Worm (Caenorhabditis elegans) whole organism, young adult: Measurements from ENCODE around the gene F34H10.5.

ENCODE experiments used
- B0019.2 ChIP-seq: fragments of 200-800 bp; sonication (Bioruptor generic); conservative IDR thresholded peaks from 2 replicates; pipeline ENCODE4 v1.3.6; 2022; ENCODE audit warnings: missing genetic modification reagents, missing genetic modification characterization, missing compliant biosample characterization
- B0035.1 ChIP-seq: sonication (generic microtip); optimal IDR thresholded peaks from 2 replicates; lab custom pipeline; 2016; ENCODE audit warnings: missing genetic modification characterization, mild to moderate bottlenecking, missing compliant biosample characterization, missing genotype, missing genetic modification reagents
- B0261.1 ChIP-seq: sonication (generic microtip); optimal IDR thresholded peaks from 2 replicates; lab custom pipeline; 2016; ENCODE audit warnings: mild to moderate bottlenecking, missing genetic modification characterization, moderate library complexity, missing compliant biosample characterization
- C17E4.6 ChIP-seq: fragments of 200-800 bp; sonication (Bioruptor generic); IDR thresholded peaks from 2 replicates; pipeline ENCODE4 v1.3.6; 2022; ENCODE audit warnings: missing genetic modification reagents, missing genetic modification characterization, missing compliant biosample characterization
- D2030.7 ChIP-seq: fragments of 200-800 bp; sonication (Bioruptor generic); IDR thresholded peaks from 2 replicates; pipeline ENCODE4 v1.3.6; 2022; ENCODE audit warnings: missing genetic modification reagents, missing genetic modification characterization, missing compliant biosample characterization
- F37B4.10 ChIP-seq: fragments of 200-800 bp; sonication (Bioruptor generic); IDR thresholded peaks from 2 replicates; pipeline ENCODE4 v1.3.6; 2022; ENCODE audit warnings: missing genetic modification characterization, missing compliant biosample characterization
- F52B5.7 ChIP-seq: sonication (generic microtip); optimal IDR thresholded peaks from 2 replicates; lab custom pipeline; 2016; ENCODE audit warnings: mild to moderate bottlenecking, missing genetic modification characterization, missing compliant biosample characterization
- T26A5.8 ChIP-seq: sonication (generic microtip); optimal IDR thresholded peaks from 2 replicates; lab custom pipeline; 2016; ENCODE audit warnings: missing genetic modification characterization, missing compliant biosample characterization
- Y53F4B.3 ChIP-seq: fragments of 200-800 bp; sonication (Bioruptor generic); IDR thresholded peaks from 2 replicates; pipeline ENCODE4 v1.3.6; 2022; ENCODE audit warnings: missing genetic modification reagents, missing genetic modification characterization, missing compliant biosample characterization
- Y56A3A.18 ChIP-seq: fragments of 200-800 bp; sonication (Bioruptor generic); IDR thresholded peaks from 2 replicates; pipeline ENCODE4 v1.3.6; 2022; ENCODE audit warnings: missing genetic modification reagents, missing genetic modification characterization, missing compliant biosample characterization
- Y79H2A.3 ChIP-seq: fragments of 200-800 bp; sonication (Bioruptor generic); conservative IDR thresholded peaks from 2 replicates; pipeline ENCODE4 v1.3.6; 2022; ENCODE audit warnings: missing genetic modification reagents, missing genetic modification characterization, missing compliant biosample characterization
- ZK185.1 ChIP-seq: sonication (generic microtip); optimal IDR thresholded peaks from 2 replicates; lab custom pipeline; 2016; ENCODE audit warnings: mild to moderate bottlenecking, missing genetic modification characterization, missing compliant biosample characterization; ENCODE audit not compliant: poor library complexity, severe bottlenecking
- ama-1 ChIP-seq, 3 experiments: fragments of 150-350 bp in 1 of 3; sonication (generic microtip) in 2 of 3; optimal IDR thresholded peaks; 2 replicates each; lab custom pipeline; 2014 to 2018; ENCODE audit warnings: missing biosample characterization in 2 of 3, missing genetic modification characterization in 2 of 3, missing genetic modification reagents in 2 of 3
- aptf-2 ChIP-seq: fragments of 200-800 bp; sonication (Bioruptor generic); conservative IDR thresholded peaks from 2 replicates; pipeline ENCODE4 v1.3.6; 2022; ENCODE audit warnings: missing genetic modification reagents, missing genetic modification characterization, missing compliant biosample characterization
- aptf-3 ChIP-seq: fragments of 200-800 bp; sonication (Bioruptor generic); IDR thresholded peaks from 2 replicates; pipeline ENCODE4 v1.3.6; 2022; ENCODE audit warnings: missing genetic modification characterization, missing compliant biosample characterization
- athp-1 ChIP-seq: sonication (generic microtip); optimal IDR thresholded peaks from 2 replicates; lab custom pipeline; 2017; ENCODE audit warnings: mild to moderate bottlenecking, missing genetic modification characterization, missing compliant biosample characterization
- attf-3 ChIP-seq: fragments of 200-800 bp; sonication (Bioruptor generic); conservative IDR thresholded peaks from 2 replicates; pipeline ENCODE4 v1.3.6; 2022; ENCODE audit warnings: missing genetic modification reagents, missing genetic modification characterization, missing compliant biosample characterization
- bed-1 ChIP-seq: fragments of 200-800 bp; sonication (Bioruptor generic); IDR thresholded peaks from 2 replicates; pipeline ENCODE4 v1.3.6; 2022; ENCODE audit warnings: missing genetic modification reagents, missing genetic modification characterization, missing compliant biosample characterization
- ccch-3 ChIP-seq: fragments of 200-800 bp; sonication (Bioruptor generic); optimal IDR thresholded peaks from 2 replicates; lab custom pipeline; 2018; ENCODE audit warnings: mild to moderate bottlenecking, missing genetic modification characterization, missing compliant biosample characterization
- cebp-1 ChIP-seq, 2 experiments: fragments of 200-800 bp in 1 of 2; sonication (Bioruptor generic) in 1 of 2; sonication (generic microtip) in 1 of 2; IDR thresholded peaks in 1 of 2; optimal IDR thresholded peaks in 1 of 2; 2 replicates each; pipeline versions ENCODE4 v1.3.6 to Lab custom; 2017 to 2022; ENCODE audit warnings: missing compliant biosample characterization in 2 of 2, missing genetic modification characterization in 2 of 2, mild to moderate bottlenecking in 1 of 2, missing genetic modification reagents in 1 of 2, moderate library complexity in 1 of 2
- ceh-100 ChIP-seq: fragments of 200-800 bp; sonication (Bioruptor generic); IDR thresholded peaks from 2 replicates; pipeline ENCODE4 v1.3.6; 2022; ENCODE audit warnings: missing genetic modification reagents, missing genetic modification characterization, missing compliant biosample characterization
- ceh-27 ChIP-seq: fragments of 200-800 bp; sonication (Bioruptor generic); optimal IDR thresholded peaks from 2 replicates; lab custom pipeline; 2018; ENCODE audit warnings: mild to moderate bottlenecking, missing genetic modification characterization, moderate library complexity, missing compliant biosample characterization
- chd-7 ChIP-seq: sonication (generic microtip); optimal IDR thresholded peaks from 2 replicates; lab custom pipeline; 2016; ENCODE audit warnings: mild to moderate bottlenecking, missing genetic modification characterization, moderate library complexity, missing compliant biosample characterization
- dpff-1 ChIP-seq: sonication (generic microtip); optimal IDR thresholded peaks from 2 replicates; lab custom pipeline; 2017; ENCODE audit warnings: mild to moderate bottlenecking, missing genetic modification characterization, missing compliant biosample characterization
- ekl-4 ChIP-seq: fragments of 200-800 bp; sonication (Bioruptor generic); IDR thresholded peaks from 2 replicates; pipeline ENCODE4 v1.3.6; 2022; ENCODE audit warnings: missing genetic modification reagents, missing genetic modification characterization, missing compliant biosample characterization
- ets-4 ChIP-seq: fragments of 200-800 bp; sonication (Bioruptor generic); optimal IDR thresholded peaks from 2 replicates; lab custom pipeline; 2018; ENCODE audit warnings: mild to moderate bottlenecking, missing genetic modification characterization, missing compliant biosample characterization
- fkh-3 ChIP-seq: sonication (generic microtip); optimal IDR thresholded peaks from 2 replicates; lab custom pipeline; 2016; ENCODE audit warnings: mild to moderate bottlenecking, missing genetic modification characterization, missing compliant biosample characterization
- gei-17 ChIP-seq: fragments of 200-800 bp; sonication (Bioruptor generic); optimal IDR thresholded peaks from 2 replicates; lab custom pipeline; 2018; ENCODE audit warnings: mild to moderate bottlenecking, missing genetic modification characterization, missing compliant biosample characterization
- him-1 ChIP-seq: sonication (generic microtip); optimal IDR thresholded peaks from 2 replicates; lab custom pipeline; 2016; ENCODE audit warnings: missing genotype, missing genetic modification reagents, missing genetic modification characterization, missing compliant biosample characterization
- hmg-20 ChIP-seq: fragments of 200-800 bp; sonication (Bioruptor generic); IDR thresholded peaks from 2 replicates; pipeline ENCODE4 v1.3.6; 2022; ENCODE audit warnings: missing genetic modification reagents, missing genetic modification characterization, missing compliant biosample characterization
- hrde-1 ChIP-seq: sonication (generic microtip); optimal IDR thresholded peaks from 2 replicates; lab custom pipeline; 2016; ENCODE audit warnings: missing genetic modification characterization, mild to moderate bottlenecking, missing compliant biosample characterization, moderate library complexity, missing genotype, missing genetic modification reagents, borderline replicate concordance
- let-526 ChIP-seq: fragments of 200-800 bp; sonication (Bioruptor generic); IDR thresholded peaks from 2 replicates; pipeline ENCODE4 v1.3.6; 2022; ENCODE audit warnings: missing genetic modification reagents, missing genetic modification characterization, missing compliant biosample characterization
- lin-35 ChIP-seq, 3 experiments: fragments of 150-350 bp in 2 of 3; sonication (generic microtip) in 1 of 3; optimal IDR thresholded peaks; 2 replicates each; lab custom pipeline; 2014 to 2018; ENCODE audit warnings: missing biosample characterization in 3 of 3, missing genetic modification characterization in 3 of 3, missing genetic modification reagents in 3 of 3
- lin-54 ChIP-seq: fragments of 200-800 bp; sonication (Bioruptor generic); optimal IDR thresholded peaks from 2 replicates; lab custom pipeline; 2018; ENCODE audit warnings: mild to moderate bottlenecking, missing genetic modification characterization, missing compliant biosample characterization
- mxl-1 ChIP-seq: sonication (generic microtip); optimal IDR thresholded peaks from 2 replicates; lab custom pipeline; 2016; ENCODE audit warnings: missing genetic modification characterization, missing compliant biosample characterization
- nhr-80 ChIP-seq: sonication (generic microtip); optimal IDR thresholded peaks from 2 replicates; lab custom pipeline; 2016; ENCODE audit warnings: missing genetic modification characterization, missing compliant biosample characterization
- rec-8 ChIP-seq, 2 experiments: sonication (generic microtip); optimal IDR thresholded peaks; 2 replicates each; lab custom pipeline; 2016; ENCODE audit warnings: mild to moderate bottlenecking in 2 of 2, missing genetic modification characterization in 2 of 2, missing genetic modification reagents in 2 of 2, missing genotype in 2 of 2, missing biosample characterization in 1 of 2, missing compliant biosample characterization in 1 of 2, moderate library complexity in 1 of 2
- repo-1 ChIP-seq: sonication (generic microtip); optimal IDR thresholded peaks from 2 replicates; lab custom pipeline; 2017; ENCODE audit warnings: mild to moderate bottlenecking, missing genetic modification characterization, missing compliant biosample characterization
- rpc-1 ChIP-seq, 2 experiments: fragments of 150-350 bp in 1 of 2; sonication (generic microtip) in 1 of 2; optimal IDR thresholded peaks; 2 replicates each; lab custom pipeline; 2014 to 2018; ENCODE audit warnings: missing biosample characterization in 1 of 2, missing genetic modification characterization in 1 of 2, missing genetic modification reagents in 1 of 2, missing genotype in 1 of 2
- somi-1 ChIP-seq: fragments of 200-800 bp; sonication (Bioruptor generic); optimal IDR thresholded peaks from 2 replicates; lab custom pipeline; 2018; ENCODE audit warnings: mild to moderate bottlenecking, missing genetic modification characterization, missing compliant biosample characterization
- sptf-2 ChIP-seq: fragments of 200-800 bp; sonication (Bioruptor generic); optimal IDR thresholded peaks from 2 replicates; lab custom pipeline; 2018; ENCODE audit warnings: mild to moderate bottlenecking, missing genetic modification characterization, missing compliant biosample characterization
- unc-62 ChIP-seq: fragments of 150-350 bp; optimal IDR thresholded peaks from 2 replicates; lab custom pipeline; 2014; ENCODE audit warnings: missing biosample characterization, missing genetic modification reagents, missing genetic modification characterization
- zfh-2 ChIP-seq: fragments of 200-800 bp; sonication (Bioruptor generic); conservative IDR thresholded peaks from 2 replicates; pipeline ENCODE4 v1.3.6; 2022; ENCODE audit warnings: missing genetic modification reagents, missing genetic modification characterization, missing compliant biosample characterization
- ztf-18 ChIP-seq: sonication (generic microtip); optimal IDR thresholded peaks from 2 replicates; lab custom pipeline; 2016; ENCODE audit warnings: missing genotype, mild to moderate bottlenecking, missing genetic modification characterization, missing compliant biosample characterization
- ztf-26 ChIP-seq: sonication (generic microtip); optimal IDR thresholded peaks from 2 replicates; lab custom pipeline; 2017; ENCODE audit warnings: missing genetic modification characterization, missing compliant biosample characterization
- ztf-28 ChIP-seq: fragments of 200-800 bp; sonication (Bioruptor generic); IDR thresholded peaks from 2 replicates; pipeline ENCODE4 v1.3.6; 2022; ENCODE audit warnings: missing genetic modification reagents, missing genetic modification characterization, missing compliant biosample characterization
- ztf-3 ChIP-seq: fragments of 200-800 bp; sonication (Bioruptor generic); optimal IDR thresholded peaks from 2 replicates; lab custom pipeline; 2018; ENCODE audit warnings: mild to moderate bottlenecking, missing genetic modification characterization, missing compliant biosample characterization

Gene F34H10.5

ce11 chrX:9637700-9638099 is 2.2 kb downstream of the F34H10.5 start (continued):
- TF ChIP-seq ZK185.1 (peak; percentile 71), let-526 (GFP tag; lab: Robert Waterston, UW) (no peak), Y79H2A.3 (0 out of 2 replicates have a peak, but pooled peaks have one; percentile 28), fkh-3 (tag; lab: Kevin White, UChicago) (no peak), hrde-1 (tag; lab: Kevin White, UChicago) (peak; percentile 68), hmg-20 (GFP tag; lab: Robert Waterston, UW) (peak; percentile 69), ztf-3 (GFP tag; lab: Kevin White, UChicago) (no peak), lin-35 (GFP tag; optimal IDR thresholded peaks at IDR 0.05; lab: Kevin White, UChicago) (peak in 1 of 3 experiments; percentile 68), somi-1 (GFP tag; lab: Kevin White, UChicago) (peak; percentile 54), T26A5.8 (tag; lab: Kevin White, UChicago) (peak; percentile 78), ztf-18 (tag; lab: Kevin White, UChicago) (peak; percentile 66), repo-1 (no peak), sptf-2 (GFP tag; lab: Kevin White, UChicago) (peak; percentile 72), unc-62 (no peak), bed-1 (GFP tag; lab: Robert Waterston, UW) (peak; percentile 85; the same call in 1 of the 2 replicates), aptf-2 (GFP tag; lab: Robert Waterston, UW) (no peak), ets-4 (GFP tag; lab: Kevin White, UChicago) (peak; percentile 11), zfh-2 (GFP tag; lab: Robert Waterston, UW) (no peak), rpc-1 (optimal IDR thresholded peaks at IDR 0.05; lab: Kevin White, UChicago) (peak; percentile 92), rpc-1 (tag; optimal IDR thresholded peaks at IDR 0.05; lab: Kevin White, UChicago) (peak; percentile 99), ztf-28 (GFP tag; lab: Robert Waterston, UW) (no peak), F37B4.10 (GFP tag; lab: Robert Waterston, UW) (no peak), B0261.1 (peak; percentile 95), chd-7 (tag; lab: Kevin White, UChicago) (peak; percentile 85), ztf-26 (peak; percentile 48), attf-3 (GFP tag; lab: Robert Waterston, UW) (peak; percentile 45; the same call in 1 of the 2 replicates), him-1 (tag; lab: Kevin White, UChicago) (peak; percentile 91), ceh-27 (peak; percentile 37), B0019.2 (peak; percentile 61; the same call in 1 of the 2 replicates), rec-8 (tag; optimal IDR thresholded peaks at IDR 0.05; lab: Kevin White, UChicago) (peak; percentile 45 to 90), gei-17 (GFP tag; lab: Kevin White, UChicago) (peak; percentile 14), D2030.7 (GFP tag; lab: Robert Waterston, UW) (no peak; the same call in none of the 2 replicates), B0035.1 (tag; lab: Kevin White, UChicago) (peak; percentile 47), cebp-1 (GFP tag; IDR thresholded peaks at IDR 0.05; lab: Robert Waterston, UW) (no peak), cebp-1 (tag; optimal IDR thresholded peaks at IDR 0.05; lab: Kevin White, UChicago) (peak; percentile 59), mxl-1 (tag; lab: Kevin White, UChicago) (peak; percentile 84), aptf-3 (GFP tag; lab: Robert Waterston, UW) (peak; percentile 93), nhr-80 (tag; lab: Kevin White, UChicago) (no peak), C17E4.6 (GFP tag; lab: Robert Waterston, UW) (peak; percentile 75; the same call in 1 of the 2 replicates), ceh-100 (GFP tag; lab: Robert Waterston, UW) (peak; percentile 61), ccch-3 (GFP tag; lab: Kevin White, UChicago) (peak; percentile 11), Y53F4B.3 (GFP tag; lab: Robert Waterston, UW) (no peak), athp-1 (tag; lab: Kevin White, UChicago) (peak; percentile 65), F52B5.7 (tag; lab: Kevin White, UChicago) (peak; percentile 80), lin-54 (GFP tag; lab: Kevin White, UChicago) (peak; percentile 45), ama-1 (optimal IDR thresholded peaks at IDR 0.05; lab: Kevin White, UChicago) (no peak), ama-1 (GFP tag; optimal IDR thresholded peaks at IDR 0.05; lab: Kevin White, UChicago) (peak in 1 of 2 experiments; percentile 95), Y56A3A.18 (GFP tag; lab: Robert Waterston, UW) (peak; percentile 89), ekl-4 (GFP tag; lab: Robert Waterston, UW) (no peak), dpff-1 (peak; percentile 41)
